Worm (Caenorhabditis elegans) whole organism, mixed stage, embryonic: ENCODE results near the gene Y55D5A.4.

Experiments used
- bed-3 ChIP-seq: fragments of 200-800 bp; sonication (Bioruptor generic); optimal IDR thresholded peaks from 3 replicates; lab custom pipeline; 2018; ENCODE audit warnings: mild to moderate bottlenecking, missing genetic modification characterization, moderate library complexity, missing compliant biosample characterization
- ceh-43 ChIP-seq: fragments of 200-800 bp; sonication (Bioruptor generic); optimal IDR thresholded peaks from 2 replicates; lab custom pipeline; 2018; ENCODE audit warnings: mild to moderate bottlenecking, missing genetic modification characterization, moderate library complexity, missing compliant biosample characterization
- elt-3 ChIP-seq: fragments of 150-350 bp; optimal IDR thresholded peaks from 2 replicates; lab custom pipeline; 2014; ENCODE audit warnings: missing biosample characterization, missing genetic modification characterization
- hlh-1 ChIP-seq: fragments of 150-350 bp; optimal IDR thresholded peaks from 2 replicates; lab custom pipeline; 2014; ENCODE audit warnings: missing biosample characterization, missing genetic modification reagents, missing genetic modification characterization
- lin-13 ChIP-seq: fragments of 150-350 bp; optimal IDR thresholded peaks from 2 replicates; lab custom pipeline; 2014; ENCODE audit warnings: missing biosample characterization, missing genetic modification characterization
- mab-5 ChIP-seq: fragments of 150-350 bp; optimal IDR thresholded peaks from 2 replicates; lab custom pipeline; 2014; ENCODE audit warnings: missing biosample characterization, missing genetic modification characterization
- nhr-12 ChIP-seq: fragments of 150-350 bp; optimal IDR thresholded peaks from 2 replicates; lab custom pipeline; 2014; ENCODE audit warnings: missing biosample characterization, missing genetic modification characterization
- nhr-2 ChIP-seq: fragments of 150-350 bp; optimal IDR thresholded peaks from 2 replicates; lab custom pipeline; 2014; ENCODE audit warnings: missing biosample characterization, missing genetic modification characterization
- pha-4 ChIP-seq: fragments of 150-350 bp; optimal IDR thresholded peaks from 2 replicates; lab custom pipeline; 2018; ENCODE audit warnings: missing biosample characterization, missing genetic modification reagents, missing genetic modification characterization
- sptf-1 ChIP-seq: sonication (generic microtip); optimal IDR thresholded peaks from 2 replicates; lab custom pipeline; 2017; ENCODE audit warnings: mild to moderate bottlenecking, missing genetic modification characterization, moderate library complexity, missing compliant biosample characterization
- unc-39 ChIP-seq: fragments of 150-350 bp; optimal IDR thresholded peaks from 2 replicates; lab custom pipeline; 2014; ENCODE audit warnings: missing biosample characterization, missing genetic modification characterization
- ztf-11 ChIP-seq: fragments of 150-350 bp; optimal IDR thresholded peaks from 2 replicates; lab custom pipeline; 2014; ENCODE audit warnings: missing biosample characterization, missing genetic modification characterization

DNA sequence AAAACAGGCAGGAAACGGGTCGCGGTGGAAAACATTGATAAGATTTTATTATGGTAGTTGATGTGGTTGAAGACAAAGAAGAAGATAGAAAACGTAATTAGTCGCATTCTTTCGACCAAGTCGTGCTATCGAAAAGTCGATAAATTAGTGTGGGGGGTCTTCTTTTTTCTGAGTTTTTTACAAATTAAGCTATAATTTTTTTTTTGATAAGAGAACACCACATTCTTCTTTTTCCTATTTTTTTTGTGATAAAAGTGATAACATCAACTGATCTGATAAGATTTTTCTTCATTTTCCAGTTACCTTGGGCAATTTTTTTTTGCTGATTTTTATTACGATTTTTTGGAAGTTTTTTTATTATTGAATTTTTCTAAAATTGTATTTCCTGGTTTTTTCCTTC lies 8.9 kb downstream of the Y55D5A.4 start:
- TF ChIP-seq hlh-1 (tag; lab: Kevin White, UChicago) (no peak), bed-3 (no peak), elt-3 (no peak), pha-4 (tag; lab: Kevin White, UChicago) (no peak), lin-13 (tag; lab: Kevin White, UChicago) (no peak), ceh-43 (GFP tag; lab: Kevin White, UChicago) (no peak), nhr-2 (tag; lab: Kevin White, UChicago) (no peak), mab-5 (no peak), sptf-1 (tag; lab: Kevin White, UChicago) (no peak), nhr-12 (tag; lab: Kevin White, UChicago) (no peak), unc-39 (no peak), ztf-11 (no peak)
